Worm (Caenorhabditis elegans) whole organism, L3 larva: ENCODE data around the gene Y102A5C.40.

Experiments
- R02D3.7 ChIP-seq: fragments of 150-350 bp; optimal IDR thresholded peaks from 2 replicates; lab custom pipeline; 2014; ENCODE audit warnings: missing biosample characterization, missing genetic modification characterization
- ZK546.5 ChIP-seq: sonication (generic microtip); optimal IDR thresholded peaks from 2 replicates; lab custom pipeline; 2017; ENCODE audit warnings: missing biosample characterization, missing genetic modification characterization
- ceh-28 ChIP-seq: fragments of 150-350 bp; optimal IDR thresholded peaks from 2 replicates; lab custom pipeline; 2014; ENCODE audit warnings: missing biosample characterization, missing genetic modification reagents, missing genetic modification characterization
- ceh-9 ChIP-seq: sonication (generic microtip); optimal IDR thresholded peaks from 2 replicates; lab custom pipeline; 2018; ENCODE audit warnings: missing biosample characterization, missing genetic modification characterization
- daf-12 ChIP-seq: fragments of 150-350 bp; optimal IDR thresholded peaks from 2 replicates; lab custom pipeline; 2014; ENCODE audit warnings: missing biosample characterization, missing genetic modification reagents, missing genetic modification characterization
- egl-27 ChIP-seq: sonication (generic microtip); optimal IDR thresholded peaks from 4 replicates; lab custom pipeline; 2017; ENCODE audit warnings: missing biosample characterization, missing genetic modification reagents, missing genetic modification characterization
- egl-5 ChIP-seq: fragments of 150-350 bp; optimal IDR thresholded peaks from 2 replicates; lab custom pipeline; 2017; ENCODE audit warnings: missing biosample characterization, missing genetic modification reagents, missing genetic modification characterization, inconsistent platforms
- elt-1 ChIP-seq: fragments of 150-350 bp; optimal IDR thresholded peaks from 2 replicates; lab custom pipeline; 2014; ENCODE audit warnings: missing biosample characterization, missing genetic modification characterization
- elt-2 ChIP-seq: sonication (generic microtip); optimal IDR thresholded peaks from 2 replicates; lab custom pipeline; 2016; ENCODE audit warnings: missing genetic modification reagents, mild to moderate bottlenecking, missing genetic modification characterization, missing compliant biosample characterization
- elt-3 ChIP-seq, 3 experiments: fragments of 150-350 bp in 1 of 3; sonication (generic microtip) in 2 of 3; optimal IDR thresholded peaks; 2 replicates in 2 of 3; 4 replicates in 1 of 3; lab custom pipeline; 2014 to 2017; ENCODE audit warnings: missing biosample characterization in 3 of 3, missing genetic modification characterization in 3 of 3
- eor-1 ChIP-seq, 2 experiments: fragments of 150-350 bp; optimal IDR thresholded peaks; 2 replicates each; lab custom pipeline; 2014 to 2018; ENCODE audit warnings: missing biosample characterization in 2 of 2, missing genetic modification characterization in 2 of 2
- fkh-10 ChIP-seq: sonication (generic microtip); optimal IDR thresholded peaks from 2 replicates; lab custom pipeline; 2017; ENCODE audit warnings: missing biosample characterization, missing genetic modification reagents, missing genetic modification characterization
- fos-1 ChIP-seq: fragments of 150-350 bp; optimal IDR thresholded peaks from 2 replicates; lab custom pipeline; 2014; ENCODE audit warnings: missing biosample characterization, missing genetic modification characterization
- hmg-11 ChIP-seq: sonication (generic microtip); optimal IDR thresholded peaks from 2 replicates; lab custom pipeline; 2016; ENCODE audit warnings: missing genetic modification characterization, missing compliant biosample characterization
- jun-1 ChIP-seq: fragments of 150-350 bp; optimal IDR thresholded peaks from 2 replicates; lab custom pipeline; 2014; ENCODE audit warnings: missing biosample characterization, missing genetic modification reagents, missing genetic modification characterization
- lin-15B ChIP-seq: fragments of 150-350 bp; optimal IDR thresholded peaks from 2 replicates; lab custom pipeline; 2014; ENCODE audit warnings: missing biosample characterization, missing genetic modification characterization
- lin-39 ChIP-seq: fragments of 150-350 bp; optimal IDR thresholded peaks from 2 replicates; lab custom pipeline; 2018; ENCODE audit warnings: missing biosample characterization, missing genetic modification reagents, missing genetic modification characterization
- mdl-1 ChIP-seq: fragments of 150-350 bp; optimal IDR thresholded peaks from 2 replicates; lab custom pipeline; 2014; ENCODE audit warnings: missing biosample characterization, missing genetic modification characterization
- nhr-11 ChIP-seq: fragments of 150-350 bp; optimal IDR thresholded peaks from 2 replicates; lab custom pipeline; 2014; ENCODE audit warnings: missing biosample characterization, missing genetic modification characterization
- nhr-23 ChIP-seq: fragments of 150-350 bp; optimal IDR thresholded peaks from 2 replicates; lab custom pipeline; 2014; ENCODE audit warnings: missing biosample characterization, missing genetic modification reagents, missing genetic modification characterization
- nhr-237 ChIP-seq: fragments of 150-350 bp; optimal IDR thresholded peaks from 2 replicates; lab custom pipeline; 2014; ENCODE audit warnings: missing biosample characterization, missing genetic modification characterization
- nhr-25 ChIP-seq: sonication (generic microtip); optimal IDR thresholded peaks from 2 replicates; lab custom pipeline; 2017; ENCODE audit warnings: missing biosample characterization, missing genetic modification characterization
- nhr-28 ChIP-seq: fragments of 150-350 bp; optimal IDR thresholded peaks from 2 replicates; lab custom pipeline; 2014; ENCODE audit warnings: missing biosample characterization, missing genetic modification characterization
- nhr-43 ChIP-seq: sonication (generic microtip); optimal IDR thresholded peaks from 2 replicates; lab custom pipeline; 2016; ENCODE audit warnings: mild to moderate bottlenecking, missing genetic modification characterization, missing compliant biosample characterization; ENCODE audit not compliant: poor library complexity, severe bottlenecking
- nhr-67 ChIP-seq: fragments of 150-350 bp; optimal IDR thresholded peaks from 2 replicates; lab custom pipeline; 2014; ENCODE audit warnings: missing biosample characterization, missing genetic modification characterization
- nhr-76 ChIP-seq: fragments of 150-350 bp; sonication (generic microtip); optimal IDR thresholded peaks from 5 replicates; lab custom pipeline; 2014; ENCODE audit warnings: missing biosample characterization, missing genetic modification characterization
- nhr-77 ChIP-seq: fragments of 150-350 bp; optimal IDR thresholded peaks from 2 replicates; lab custom pipeline; 2014; ENCODE audit warnings: missing biosample characterization, missing genetic modification characterization
- pqm-1 ChIP-seq: fragments of 150-350 bp; optimal IDR thresholded peaks from 2 replicates; lab custom pipeline; 2017; ENCODE audit warnings: missing biosample characterization, missing genetic modification characterization, inconsistent platforms
- sea-2 ChIP-seq: fragments of 150-350 bp; sonication (generic microtip); optimal IDR thresholded peaks from 4 replicates; lab custom pipeline; 2014; ENCODE audit warnings: missing biosample characterization, missing genetic modification reagents, missing genetic modification characterization
- skn-1 ChIP-seq: fragments of 150-350 bp; optimal IDR thresholded peaks from 2 replicates; lab custom pipeline; 2014; ENCODE audit warnings: missing biosample characterization, missing genetic modification characterization
- snpc-4 ChIP-seq: fragments of 150-350 bp; optimal IDR thresholded peaks from 2 replicates; lab custom pipeline; 2014; ENCODE audit warnings: missing biosample characterization, missing genetic modification characterization
- unc-62 ChIP-seq: fragments of 150-350 bp; sonication (generic microtip); optimal IDR thresholded peaks from 4 replicates; lab custom pipeline; 2014; ENCODE audit warnings: missing biosample characterization, missing genetic modification reagents, missing genetic modification characterization
- ztf-11 ChIP-seq: fragments of 150-350 bp; optimal IDR thresholded peaks from 2 replicates; lab custom pipeline; 2014; ENCODE audit warnings: missing biosample characterization, missing genetic modification characterization

Gene Y102A5C.40

DNA sequence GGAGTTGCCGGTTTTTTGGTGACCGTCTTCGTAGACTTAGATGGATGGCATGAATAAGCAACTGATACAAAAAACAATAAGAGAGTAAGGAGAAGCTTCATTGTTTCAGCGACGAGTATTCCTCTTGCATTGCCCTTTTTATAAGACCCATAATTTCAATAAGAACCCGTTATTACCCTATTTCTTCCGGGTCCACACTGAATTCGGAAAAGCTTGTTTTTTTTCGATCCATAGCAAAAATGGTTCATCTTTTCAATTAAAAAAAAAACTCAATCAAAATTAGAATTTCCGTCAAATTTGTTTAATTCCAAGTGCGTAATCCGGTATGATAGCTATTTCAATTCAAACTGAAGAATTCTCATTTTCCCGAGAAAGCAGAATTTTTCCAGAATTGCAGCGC lies at the start of gene Y102A5C.40:
Gene Y102A5C.40 (minus strand): TSS at position 101 of the 400 bp plus-strand sequence.
- TF ChIP-seq elt-2: no peak
- TF ChIP-seq nhr-237 (tag; lab: Kevin White, UChicago): no peak
- no peak for TF ChIP-seq nhr-11 (tag; lab: Kevin White, UChicago)
- TF ChIP-seq nhr-28 (tag; lab: Kevin White, UChicago): no peak
- TF ChIP-seq pqm-1 (tag; lab: Kevin White, UChicago): no peak
- TF ChIP-seq nhr-77 (tag; lab: Kevin White, UChicago): no peak
- no peak for TF ChIP-seq sea-2 (GFP tag; lab: Kevin White, UChicago)
- no peak for TF ChIP-seq snpc-4 (tag; lab: Kevin White, UChicago)
- no peak for TF ChIP-seq nhr-43 (tag; lab: Kevin White, UChicago)
- TF ChIP-seq nhr-76: no peak

DNA sequence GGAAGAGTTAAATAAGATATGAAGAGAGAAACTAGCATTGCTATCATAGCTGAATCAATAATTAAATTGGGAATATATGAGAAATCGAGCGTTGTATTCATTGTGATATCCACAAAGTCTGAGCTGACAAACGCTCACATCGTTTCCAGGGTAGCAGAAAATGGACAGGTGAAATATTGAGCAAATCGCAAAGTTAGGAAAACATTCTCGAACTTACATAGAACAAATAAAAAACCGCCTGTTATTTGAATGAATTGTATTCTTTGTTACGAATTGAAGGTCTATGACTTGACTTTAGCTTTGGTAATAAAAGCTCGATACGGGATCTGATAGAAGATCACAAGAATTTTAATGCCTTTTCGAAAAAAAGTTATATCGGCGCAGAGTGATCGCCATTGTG lies 48.9 kb upstream of the Y102A5C.40 start, which contains the start of gene srz-94:
Gene srz-94 (minus strand): TSS at position 101 of the 400 bp plus-strand sequence.
- TF ChIP-seq fos-1 (tag; lab: Kevin White, UChicago): no peak
- no peak for TF ChIP-seq fkh-10 (GFP tag; lab: Kevin White, UChicago)
- TF ChIP-seq ZK546.5 (tag; lab: Kevin White, UChicago): no peak
- no peak for TF ChIP-seq nhr-11 (tag; lab: Kevin White, UChicago)
- no peak for TF ChIP-seq sea-2 (GFP tag; lab: Kevin White, UChicago)
- TF ChIP-seq elt-3 (tag; optimal IDR thresholded peaks at IDR 0.05; lab: Kevin White, UChicago): no peak
- no peak for TF ChIP-seq ceh-28
- no peak for TF ChIP-seq nhr-28 (tag; lab: Kevin White, UChicago)
- TF ChIP-seq daf-12 (tag; lab: Kevin White, UChicago): no peak
- TF ChIP-seq nhr-237 (tag; lab: Kevin White, UChicago): no peak
- no peak for TF ChIP-seq egl-27 (tag; lab: Kevin White, UChicago)
- no peak for TF ChIP-seq elt-1
- no peak for TF ChIP-seq ceh-9 (tag; lab: Kevin White, UChicago)
- TF ChIP-seq nhr-25 (tag; lab: Kevin White, UChicago): no peak
- TF ChIP-seq ztf-11 (tag; lab: Kevin White, UChicago): no peak
- TF ChIP-seq elt-2: no peak
- no peak for TF ChIP-seq skn-1 (tag; lab: Kevin White, UChicago)
- TF ChIP-seq eor-1 (tag; optimal IDR thresholded peaks at IDR 0.05; lab: Kevin White, UChicago): no peak

- no peak for TF ChIP-seq unc-62
- no peak for TF ChIP-seq nhr-25 (tag; lab: Kevin White, UChicago)
- TF ChIP-seq jun-1 (tag; lab: Kevin White, UChicago): no peak
- no peak for TF ChIP-seq ceh-9 (tag; lab: Kevin White, UChicago)
- no peak for TF ChIP-seq R02D3.7 (tag; lab: Kevin White, UChicago)
- no peak for TF ChIP-seq nhr-77 (tag; lab: Kevin White, UChicago)
- no peak for TF ChIP-seq nhr-11 (tag; lab: Kevin White, UChicago)
- no peak for TF ChIP-seq nhr-76
- TF ChIP-seq egl-27 (tag; lab: Kevin White, UChicago): no peak
- TF ChIP-seq ceh-28: no peak
- no peak for TF ChIP-seq eor-1 (tag; optimal IDR thresholded peaks at IDR 0.05; lab: Kevin White, UChicago)
- TF ChIP-seq lin-39: no peak
Measured at ce11 chrV:17030430-17030829, 43.5 kb upstream of the Y102A5C.40 start.

- TF ChIP-seq mdl-1 (tag; lab: Kevin White, UChicago) (no peak), fos-1 (tag; lab: Kevin White, UChicago) (no peak), nhr-28 (tag; lab: Kevin White, UChicago) (no peak), nhr-67 (no peak), nhr-237 (tag; lab: Kevin White, UChicago) (no peak), egl-5 (tag; lab: Kevin White, UChicago) (no peak), ZK546.5 (tag; lab: Kevin White, UChicago) (no peak)
Measured at ce11 chrV:17026289-17026688, 39.4 kb upstream of the Y102A5C.40 start, which contains the start of gene F49H6.15. F49H6.15 (minus strand) TSS chrV:17026389.

ce11 chrV:17022613-17023322 lies 35.8 kb upstream of the Y102A5C.40 start, which contains the start of the genes F49H6.8 and F49H6.5:
F49H6.8 (minus strand) TSS chrV:17022663.
F49H6.5 (plus strand) TSS chrV:17023241.
- TF ChIP-seq unc-62: no peak
- TF ChIP-seq nhr-67: no peak
- TF ChIP-seq fkh-10 (GFP tag; lab: Kevin White, UChicago): no peak
- TF ChIP-seq lin-39: no peak
- TF ChIP-seq nhr-28 (tag; lab: Kevin White, UChicago): no peak
- no peak for TF ChIP-seq snpc-4 (tag; lab: Kevin White, UChicago)
- TF ChIP-seq egl-27 (tag; lab: Kevin White, UChicago): no peak
- TF ChIP-seq nhr-23 (tag; lab: Kevin White, UChicago): no peak
- TF ChIP-seq nhr-77 (tag; lab: Kevin White, UChicago): no peak
- TF ChIP-seq jun-1 (tag; lab: Kevin White, UChicago): peak; percentile 21
- TF ChIP-seq hmg-11 (tag; lab: Kevin White, UChicago): no peak
- peak; percentile 70 for TF ChIP-seq elt-2
- no peak for TF ChIP-seq lin-15B
- no peak for TF ChIP-seq ZK546.5 (tag; lab: Kevin White, UChicago)
